Fruit fly (Drosophila melanogaster) whole organism, embryonic: ENCODE measurements around the gene pyd.

Experiments used
- ATbp ChIP-seq: fragments of 200-800 bp; sonication (Bioruptor generic); optimal IDR thresholded peaks from 2 replicates; lab custom pipeline; 2017; ENCODE audit warnings: missing biosample characterization, mild to moderate bottlenecking, missing genetic modification characterization, missing genetic modification reagents
- CG10209 ChIP-seq: fragments of 200-800 bp; sonication (Bioruptor generic); optimal IDR thresholded peaks from 3 replicates; lab custom pipeline; 2017; ENCODE audit warnings: missing biosample characterization, mild to moderate bottlenecking, missing genetic modification characterization, missing genetic modification reagents
- CG10654 ChIP-seq: fragments of 200-800 bp; sonication (Bioruptor generic); optimal IDR thresholded peaks from 2 replicates; lab custom pipeline; 2016; ENCODE audit warnings: missing biosample characterization, missing genetic modification characterization
- CG10979 ChIP-seq: fragments of 200-800 bp; sonication (Bioruptor generic); optimal IDR thresholded peaks from 2 replicates; lab custom pipeline; 2018; ENCODE audit warnings: missing biosample characterization, mild to moderate bottlenecking, missing genetic modification characterization, moderate library complexity
- CG11456 ChIP-seq: fragments of 200-800 bp; sonication (Bioruptor generic); IDR thresholded peaks from 3 replicates; pipeline ENCODE4 v1.3.6; 2022; ENCODE audit warnings: missing biosample characterization, missing genetic modification characterization
- CG12659 ChIP-seq: fragments of 200-800 bp; sonication (Bioruptor generic); optimal IDR thresholded peaks from 3 replicates; lab custom pipeline; 2017; ENCODE audit warnings: mild to moderate bottlenecking, missing biosample characterization, missing genetic modification reagents, missing genetic modification characterization
- CG12769 ChIP-seq: fragments of 200-800 bp; sonication (Bioruptor generic); optimal IDR thresholded peaks from 2 replicates; lab custom pipeline; 2019; ENCODE audit warnings: missing biosample characterization, mild to moderate bottlenecking, missing genetic modification characterization, moderate library complexity
- CG13287 ChIP-seq: fragments of 200-800 bp; sonication (Bioruptor generic); IDR thresholded peaks from 2 replicates; pipeline ENCODE4 v1.3.6; 2022; ENCODE audit warnings: missing biosample characterization, missing genetic modification characterization; ENCODE audit not compliant: partially characterized antibody
- CG13424 ChIP-seq: fragments of 200-800 bp; sonication (Bioruptor generic); optimal IDR thresholded peaks from 2 replicates; lab custom pipeline; 2019; ENCODE audit warnings: missing biosample characterization, mild to moderate bottlenecking, missing genetic modification characterization, moderate library complexity
- CG15601 ChIP-seq: fragments of 200-800 bp; sonication (Bioruptor generic); optimal IDR thresholded peaks from 3 replicates; lab custom pipeline; 2019; ENCODE audit warnings: missing biosample characterization, mild to moderate bottlenecking, missing genetic modification characterization, moderate library complexity
- CG1647 ChIP-seq: fragments of 200-800 bp; sonication (Bioruptor generic); optimal IDR thresholded peaks from 3 replicates; lab custom pipeline; 2016; ENCODE audit warnings: missing biosample characterization, missing genetic modification characterization
- CG2678 ChIP-seq: fragments of 200-800 bp; sonication (Bioruptor generic); optimal IDR thresholded peaks from 3 replicates; lab custom pipeline; 2019; ENCODE audit warnings: missing biosample characterization, mild to moderate bottlenecking, missing genetic modification characterization, moderate library complexity
- CG32772 ChIP-seq: fragments of 200-800 bp; sonication (Bioruptor generic); IDR thresholded peaks from 2 replicates; pipeline ENCODE4 v1.3.6; 2022; ENCODE audit warnings: missing biosample characterization, missing genetic modification characterization
- CG7556 ChIP-seq: fragments of 200-800 bp; sonication (Bioruptor generic); optimal IDR thresholded peaks from 2 replicates; lab custom pipeline; 2017; ENCODE audit warnings: missing biosample characterization, mild to moderate bottlenecking, missing genetic modification characterization
- CG9609 ChIP-seq: fragments of 200-800 bp; sonication (Bioruptor generic); optimal IDR thresholded peaks from 3 replicates; lab custom pipeline; 2016; ENCODE audit warnings: missing biosample characterization, missing genetic modification characterization
- CG9727 ChIP-seq: fragments of 200-800 bp; sonication (Bioruptor generic); optimal IDR thresholded peaks from 3 replicates; lab custom pipeline; 2017; ENCODE audit warnings: missing biosample characterization, mild to moderate bottlenecking, missing genetic modification characterization
- CkIIα-i1 ChIP-seq: fragments of 200-800 bp; sonication (Bioruptor generic); IDR thresholded peaks from 2 replicates; pipeline ENCODE4 v1.3.6; 2022; ENCODE audit warnings: missing biosample characterization, missing genetic modification characterization
- D19B ChIP-seq: fragments of 200-800 bp; sonication (Bioruptor generic); optimal IDR thresholded peaks from 2 replicates; lab custom pipeline; 2017; ENCODE audit warnings: missing biosample characterization, mild to moderate bottlenecking, missing genetic modification characterization
- Dip2 ChIP-seq: fragments of 200-800 bp; sonication (Bioruptor generic); IDR thresholded peaks from 2 replicates; pipeline ENCODE4 v1.3.6; 2022; ENCODE audit warnings: missing biosample characterization, missing genetic modification characterization
- H15 ChIP-seq: fragments of 200-800 bp; sonication (Bioruptor generic); IDR thresholded peaks from 3 replicates; pipeline ENCODE4 v1.3.6; 2022; ENCODE audit warnings: missing biosample characterization, missing genetic modification characterization
- H2.0 ChIP-seq: fragments of 200-800 bp; sonication (Bioruptor generic); IDR thresholded peaks from 2 replicates; pipeline ENCODE4 v1.3.6; 2022; ENCODE audit warnings: missing biosample characterization, missing genetic modification characterization
- Nf-YC ChIP-seq: fragments of 200-800 bp; optimal IDR thresholded peaks from 3 replicates; lab custom pipeline; 2019; ENCODE audit warnings: missing biosample characterization, mild to moderate bottlenecking, missing genetic modification characterization, moderate library complexity
- Oli ChIP-seq: fragments of 200-800 bp; sonication (Bioruptor generic); optimal IDR thresholded peaks from 2 replicates; lab custom pipeline; 2018; ENCODE audit warnings: missing biosample characterization, mild to moderate bottlenecking, missing genetic modification characterization, moderate library complexity
- Tbp ChIP-seq: fragments of >200 bp; optimal IDR thresholded peaks from 2 replicates; lab custom pipeline; 2018; ENCODE audit warnings: missing biosample characterization, missing genetic modification characterization
- Xbp1 ChIP-seq: fragments of 200-800 bp; sonication (Bioruptor generic); optimal IDR thresholded peaks from 3 replicates; lab custom pipeline; 2016; ENCODE audit warnings: missing biosample characterization, mild to moderate bottlenecking, missing genetic modification characterization
- az2 ChIP-seq: fragments of 200-800 bp; sonication (Bioruptor generic); optimal IDR thresholded peaks from 3 replicates; lab custom pipeline; 2016; ENCODE audit warnings: missing biosample characterization, missing genetic modification characterization
- bsh ChIP-seq, 2 experiments: fragments of 200-800 bp; sonication (Bioruptor generic); optimal IDR thresholded peaks; 2 replicates each; lab custom pipeline; 2017 to 2018; ENCODE audit warnings: mild to moderate bottlenecking in 2 of 2, missing biosample characterization in 2 of 2, missing genetic modification characterization in 2 of 2, moderate library complexity in 1 of 2
- ewg ChIP-seq: fragments of 200-800 bp; sonication (Bioruptor generic); optimal IDR thresholded peaks from 3 replicates; lab custom pipeline; 2017; ENCODE audit warnings: mild to moderate bottlenecking, missing biosample characterization, missing genetic modification reagents, missing genetic modification characterization
- grau ChIP-seq: fragments of 200-800 bp; optimal IDR thresholded peaks from 3 replicates; lab custom pipeline; 2019; ENCODE audit warnings: missing biosample characterization, mild to moderate bottlenecking, missing genetic modification characterization, moderate library complexity
- hbn ChIP-seq: fragments of 200-800 bp; sonication (Bioruptor generic); IDR thresholded peaks from 2 replicates; pipeline ENCODE4 v1.3.6; 2022; ENCODE audit warnings: missing biosample characterization, missing genetic modification characterization; ENCODE audit not compliant: partially characterized antibody
- oc ChIP-seq: fragments of 200-800 bp; sonication (Bioruptor generic); optimal IDR thresholded peaks from 2 replicates; lab custom pipeline; 2018; ENCODE audit warnings: missing biosample characterization, mild to moderate bottlenecking, missing genetic modification characterization, moderate library complexity
- onecut ChIP-seq: fragments of 200-800 bp; sonication (Bioruptor generic); IDR thresholded peaks from 2 replicates; pipeline ENCODE4 v1.3.6; 2022; ENCODE audit warnings: missing biosample characterization, missing genetic modification characterization
- schlank ChIP-seq: fragments of 200-800 bp; sonication (Bioruptor generic); optimal IDR thresholded peaks from 2 replicates; lab custom pipeline; 2018; ENCODE audit warnings: missing biosample characterization, mild to moderate bottlenecking, missing genetic modification characterization
- sisA ChIP-seq: fragments of 200-800 bp; sonication (Bioruptor generic); IDR thresholded peaks from 2 replicates; pipeline ENCODE4 v1.3.6; 2022; ENCODE audit warnings: missing biosample characterization, missing genetic modification characterization
- tgo ChIP-seq: fragments of 200-800 bp; sonication (Bioruptor generic); IDR thresholded peaks from 3 replicates; pipeline ENCODE4 v1.3.6; 2022; ENCODE audit warnings: missing biosample characterization, missing genetic modification characterization
- tna ChIP-seq: fragments of 200-800 bp; sonication (Bioruptor generic); IDR thresholded peaks from 2 replicates; pipeline ENCODE4 v1.3.6; 2022; ENCODE audit warnings: missing biosample characterization, missing genetic modification characterization; ENCODE audit not compliant: partially characterized antibody
- vnd ChIP-seq: fragments of 200-800 bp; sonication (Bioruptor generic); IDR thresholded peaks from 3 replicates; pipeline ENCODE4 v1.3.6; 2022; ENCODE audit warnings: missing biosample characterization, missing genetic modification characterization; ENCODE audit not compliant: partially characterized antibody

pyd gene

DNA sequence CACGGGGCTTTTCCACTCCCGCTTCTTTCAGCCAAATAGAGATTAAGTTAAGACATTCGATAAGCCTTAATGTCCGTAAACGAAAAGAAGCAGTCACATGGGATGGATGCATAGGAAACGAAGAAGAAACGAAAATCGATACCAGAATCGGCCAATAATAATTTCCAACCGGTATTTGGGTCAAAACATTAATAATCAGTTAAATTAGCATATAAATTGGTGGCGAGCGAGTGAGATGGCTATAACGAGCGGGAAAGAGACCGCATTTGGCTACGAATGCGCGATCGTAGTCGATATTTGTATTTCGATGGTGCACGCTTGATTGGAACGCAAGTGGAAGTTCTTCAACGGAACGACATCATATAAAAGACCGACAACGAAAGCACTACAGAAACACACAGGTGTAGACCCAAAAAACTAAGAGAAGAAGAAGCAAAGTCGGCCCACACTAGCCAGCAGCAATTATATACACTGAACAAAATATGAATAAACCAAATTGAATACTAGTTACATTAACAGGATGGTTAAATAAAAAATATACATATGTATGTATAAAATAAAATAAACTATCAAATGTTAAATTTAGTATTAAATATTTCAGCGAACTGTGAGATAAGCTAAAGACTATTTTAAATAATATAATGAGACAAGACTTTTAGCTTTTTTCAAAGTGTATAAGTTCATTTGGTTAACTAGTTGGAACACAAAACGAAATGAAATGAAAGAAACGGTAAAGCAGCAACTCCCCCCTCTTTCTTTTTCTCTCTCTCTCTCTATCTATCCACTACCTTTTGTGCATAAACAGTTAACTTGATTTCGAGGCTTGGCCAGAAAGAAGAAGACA, 23.0 kb upstream of the pyd start (continued):
- TF ChIP-seq CG2678 (tag; lab: Kevin White, UChicago) (peak; percentile 84), CG32772 (GFP tag; lab: Robert Waterston, UW) (peak; percentile 42; the same call in 1 of the 2 replicates), ewg (GFP tag; lab: Kevin White, UChicago) (peak; percentile 30), CG1647 (GFP tag; lab: Kevin White, UChicago) (no peak), CG7556 (peak; percentile 64), CG13424 (tag; lab: Kevin White, UChicago) (peak; percentile 77), CG9727 (peak; percentile 12), schlank (tag; lab: Kevin White, UChicago) (no peak), hbn (GFP tag; lab: Robert Waterston, UW) (no peak), onecut (GFP tag; lab: Robert Waterston, UW) (peak; percentile 86), Nf-YC (tag; lab: Kevin White, UChicago) (peak; percentile 24), Dip2 (GFP tag; lab: Robert Waterston, UW) (no peak), Oli (peak; percentile 67), Xbp1 (GFP tag; lab: Kevin White, UChicago) (peak; percentile 33), oc (tag; lab: Kevin White, UChicago) (peak; percentile 69), CG13287 (GFP tag; lab: Robert Waterston, UW) (no peak), sisA (GFP tag; lab: Robert Waterston, UW) (peak; percentile 37; the same call in 1 of the 2 replicates), CG15601 (peak; percentile 77), CG12769 (tag; lab: Kevin White, UChicago) (peak; percentile 73), vnd (GFP tag; lab: Robert Waterston, UW) (no peak), Tbp (GFP tag; lab: Kevin White, UChicago) (no peak), tna (GFP tag; lab: Robert Waterston, UW) (no peak), H15 (GFP tag; lab: Robert Waterston, UW) (no peak), H2.0 (GFP tag; lab: Robert Waterston, UW) (no peak), CG10209 (peak; percentile 41), CG9609 (no peak), CG10979 (tag; lab: Kevin White, UChicago) (peak; percentile 85), CkIIα-i1 (GFP tag; lab: Robert Waterston, UW) (no peak), D19B (GFP tag; lab: Kevin White, UChicago) (no peak), tgo (peak; percentile 78), bsh (GFP tag; optimal IDR thresholded peaks at IDR 0.05; lab: Kevin White, UChicago) (peak in 1 of 2 experiments; percentile 83), az2 (GFP tag; lab: Kevin White, UChicago) (peak; percentile 40), CG10654 (peak; percentile 36), CG12659 (GFP tag; lab: Kevin White, UChicago) (peak; percentile 45), ATbp (GFP tag; lab: Kevin White, UChicago) (peak; percentile 63), CG11456 (GFP tag; lab: Robert Waterston, UW) (no peak), grau (tag; lab: Kevin White, UChicago) (peak; percentile 70)
